Worm (Caenorhabditis elegans) whole organism, L4 larva: ENCODE data around the gene ttm-2.
A peak's percentile ranks its signal among the peaks of the same experiment; 100 is the strongest.

Experiments used
- F37D6.2 ChIP-seq: sonication (generic microtip); optimal IDR thresholded peaks from 2 replicates; lab custom pipeline; 2016; ENCODE audit warnings: mild to moderate bottlenecking, missing genetic modification characterization, missing compliant biosample characterization
- T20F7.1 ChIP-seq: fragments of 200-800 bp; sonication (Bioruptor generic); optimal IDR thresholded peaks from 2 replicates; lab custom pipeline; 2018; ENCODE audit warnings: mild to moderate bottlenecking, missing genetic modification characterization, missing compliant biosample characterization
- Y48G9A.11 ChIP-seq: fragments of 200-800 bp; sonication (Bioruptor generic); IDR thresholded peaks from 2 replicates; pipeline ENCODE4 v1.3.6; 2022; ENCODE audit warnings: missing genetic modification reagents, missing genetic modification characterization, missing compliant biosample characterization
- ZK546.5 ChIP-seq, 2 experiments: sonication (generic microtip); optimal IDR thresholded peaks; 2 replicates each; lab custom pipeline; 2017; ENCODE audit warnings: missing biosample characterization in 2 of 2, missing genetic modification characterization in 2 of 2
- aha-1 ChIP-seq: fragments of 150-350 bp; peaks from one replicate; lab custom pipeline; 2014; ENCODE audit warnings: missing biosample characterization, missing genetic modification characterization
- ceh-20 ChIP-seq: fragments of 200-800 bp; sonication (Bioruptor generic); IDR thresholded peaks from 2 replicates; pipeline ENCODE4 v1.3.6; 2022; ENCODE audit warnings: missing genetic modification reagents, missing genetic modification characterization, missing compliant biosample characterization
- ceh-28 ChIP-seq: fragments of 150-350 bp; optimal IDR thresholded peaks from 2 replicates; lab custom pipeline; 2014; ENCODE audit warnings: missing biosample characterization, missing genetic modification reagents, missing genetic modification characterization
- cey-2 ChIP-seq: sonication (generic microtip); optimal IDR thresholded peaks from 3 replicates; lab custom pipeline; 2017; ENCODE audit warnings: missing genetic modification characterization, mild to moderate bottlenecking, missing compliant biosample characterization, antibody characterized with exemption, borderline replicate concordance; ENCODE audit not compliant: insufficient read depth
- daf-12 ChIP-seq: fragments of 150-350 bp; optimal IDR thresholded peaks from 2 replicates; lab custom pipeline; 2014; ENCODE audit warnings: missing biosample characterization, missing genetic modification reagents, missing genetic modification characterization
- daf-16 ChIP-seq, 3 experiments: sonication (generic microtip); optimal IDR thresholded peaks; 2 replicates each; lab custom pipeline; 2016 to 2017; ENCODE audit warnings: missing genetic modification characterization in 3 of 3, missing genetic modification reagents in 3 of 3, mild to moderate bottlenecking in 2 of 3, missing compliant biosample characterization in 2 of 3, missing biosample characterization in 1 of 3, moderate library complexity in 1 of 3
- daf-19 ChIP-seq: fragments of 200-800 bp; sonication (Bioruptor generic); conservative IDR thresholded peaks from 2 replicates; pipeline ENCODE4 v1.3.6; 2022; ENCODE audit warnings: missing genetic modification characterization, missing compliant biosample characterization
- dmd-6 ChIP-seq: fragments of 200-800 bp; sonication (Bioruptor generic); IDR thresholded peaks from 2 replicates; pipeline ENCODE4 v1.3.6; 2022; ENCODE audit warnings: missing genetic modification reagents, missing genetic modification characterization, missing compliant biosample characterization
- dmd-8 ChIP-seq: fragments of 200-800 bp; sonication (Bioruptor generic); IDR thresholded peaks from 2 replicates; pipeline ENCODE4 v1.3.6; 2022; ENCODE audit warnings: missing genetic modification characterization, missing compliant biosample characterization
- egl-27 ChIP-seq: sonication (generic microtip); optimal IDR thresholded peaks from 3 replicates; lab custom pipeline; 2017; ENCODE audit warnings: missing biosample characterization, missing genetic modification reagents, missing genetic modification characterization
- egl-43 ChIP-seq: fragments of 200-800 bp; sonication (Bioruptor generic); IDR thresholded peaks from 2 replicates; pipeline ENCODE4 v1.3.6; 2022; ENCODE audit warnings: missing genetic modification reagents, missing genetic modification characterization, missing compliant biosample characterization
- fkh-10 ChIP-seq: fragments of 150-350 bp; optimal IDR thresholded peaks from 2 replicates; lab custom pipeline; 2014; ENCODE audit warnings: missing biosample characterization, missing genetic modification reagents, missing genetic modification characterization
- hlh-11 ChIP-seq: fragments of 200-800 bp; sonication (Bioruptor generic); optimal IDR thresholded peaks from 2 replicates; lab custom pipeline; 2018; ENCODE audit warnings: mild to moderate bottlenecking, missing genetic modification characterization, missing compliant biosample characterization
- jun-1 ChIP-seq: fragments of 150-350 bp; optimal IDR thresholded peaks from 2 replicates; lab custom pipeline; 2014; ENCODE audit warnings: missing biosample characterization, missing genetic modification reagents, missing genetic modification characterization
- lin-15B ChIP-seq: fragments of 150-350 bp; sonication (generic microtip); optimal IDR thresholded peaks from 3 replicates; lab custom pipeline; 2014; ENCODE audit warnings: missing biosample characterization, missing genetic modification characterization
- lin-38 ChIP-seq: fragments of 200-800 bp; sonication (Bioruptor generic); IDR thresholded peaks from 2 replicates; pipeline ENCODE4 v1.3.6; 2022; ENCODE audit warnings: missing genetic modification reagents, missing genetic modification characterization, missing compliant biosample characterization
- nhr-10 ChIP-seq: fragments of 150-350 bp; optimal IDR thresholded peaks from 2 replicates; lab custom pipeline; 2014; ENCODE audit warnings: missing biosample characterization, missing genetic modification characterization
- nhr-102 ChIP-seq: sonication (generic microtip); optimal IDR thresholded peaks from 2 replicates; lab custom pipeline; 2016; ENCODE audit warnings: mild to moderate bottlenecking, missing genetic modification characterization, moderate library complexity, missing compliant biosample characterization
- nhr-237 ChIP-seq: sonication (generic microtip); optimal IDR thresholded peaks from 2 replicates; lab custom pipeline; 2017; ENCODE audit warnings: missing biosample characterization, missing genetic modification characterization
- nhr-48 ChIP-seq: sonication (generic microtip); optimal IDR thresholded peaks from 2 replicates; lab custom pipeline; 2016; ENCODE audit warnings: mild to moderate bottlenecking, missing genetic modification characterization, missing compliant biosample characterization
- nhr-76 ChIP-seq: fragments of 150-350 bp; optimal IDR thresholded peaks from 2 replicates; lab custom pipeline; 2014; ENCODE audit warnings: missing biosample characterization, missing genetic modification characterization
- php-3 ChIP-seq: fragments of 200-800 bp; sonication (Bioruptor generic); IDR thresholded peaks from 2 replicates; pipeline ENCODE4 v1.3.6; 2022; ENCODE audit warnings: missing genetic modification reagents, missing genetic modification characterization, missing compliant biosample characterization
- saeg-2 ChIP-seq: fragments of 200-800 bp; sonication (Bioruptor generic); IDR thresholded peaks from 2 replicates; pipeline ENCODE4 v1.3.6; 2022; ENCODE audit warnings: missing genetic modification reagents, missing genetic modification characterization, missing compliant biosample characterization
- sdz-12 ChIP-seq: fragments of 200-800 bp; sonication (Bioruptor generic); optimal IDR thresholded peaks from 2 replicates; lab custom pipeline; 2018; ENCODE audit warnings: mild to moderate bottlenecking, missing genetic modification characterization, missing compliant biosample characterization
- spr-1 ChIP-seq: sonication (generic microtip); optimal IDR thresholded peaks from 2 replicates; lab custom pipeline; 2016; ENCODE audit warnings: mild to moderate bottlenecking, missing genetic modification characterization, missing compliant biosample characterization
- spr-3 ChIP-seq: fragments of 200-800 bp; sonication (Bioruptor generic); optimal IDR thresholded peaks from 2 replicates; lab custom pipeline; 2018; ENCODE audit warnings: mild to moderate bottlenecking, missing genetic modification characterization, missing compliant biosample characterization
- tag-97 ChIP-seq: fragments of 200-800 bp; sonication (Bioruptor generic); IDR thresholded peaks from 2 replicates; pipeline ENCODE4 v1.3.6; 2022; ENCODE audit warnings: missing genetic modification characterization, missing compliant biosample characterization
- unc-62 ChIP-seq, 3 experiments: fragments of 150-350 bp in 1 of 3; sonication (generic microtip); optimal IDR thresholded peaks in 2 of 3; peaks in 1 of 3; 1 replicate in 1 of 3; 2 replicates in 2 of 3; lab custom pipeline; 2014 to 2017; ENCODE audit warnings: missing biosample characterization in 3 of 3, missing genetic modification characterization in 3 of 3, missing genetic modification reagents in 3 of 3, missing genotype in 1 of 3
- ztf-11 ChIP-seq: fragments of 150-350 bp; optimal IDR thresholded peaks from 2 replicates; lab custom pipeline; 2014; ENCODE audit warnings: missing biosample characterization, missing genetic modification characterization

ttm-2 gene

DNA sequence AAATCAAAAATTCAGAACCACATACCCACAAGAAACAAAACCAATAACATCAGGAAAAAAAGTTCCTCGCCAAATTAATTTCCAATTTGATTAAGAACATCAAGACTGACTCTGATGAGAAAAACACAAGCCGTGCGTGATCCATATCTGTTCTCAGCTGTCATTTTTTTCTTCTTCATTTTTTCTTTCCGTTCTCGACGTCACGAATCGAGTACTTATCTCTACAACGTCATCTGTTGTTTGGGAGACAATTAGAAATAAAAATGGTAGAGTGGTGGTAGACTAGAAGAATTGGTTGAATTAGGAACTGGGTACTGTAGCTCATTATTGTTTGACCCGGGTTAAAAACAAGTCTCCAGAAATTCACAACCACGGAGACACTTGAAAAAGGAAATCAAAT lies 5.2 kb downstream of the ttm-2 start:
- TF ChIP-seq hlh-11 (tag; lab: Kevin White, UChicago) (peak; percentile 18), lin-15B (tag; lab: Kevin White, UChicago) (no peak), dmd-6 (GFP tag; lab: Robert Waterston, UW) (peak; percentile 16), fkh-10 (GFP tag; lab: Kevin White, UChicago) (no peak)
- TF ChIP-seq, all 104 proteins: peak for 2

- TF ChIP-seq jun-1 (no peak), aha-1 (peak; percentile 86), unc-62 (GFP tag; optimal IDR thresholded peaks at IDR 0.05 in 1 of 2; lab: Kevin White, UChicago) (peak in 1 of 2 experiments; percentile 32), unc-62 (tag; optimal IDR thresholded peaks at IDR 0.05; lab: Kevin White, UChicago) (no peak), daf-12 (no peak)
Observed at ce11 chrII:4759835-4760234, 6.3 kb downstream of the ttm-2 start.

ce11 chrII:4758462-4758861 lies 7.7 kb downstream of the ttm-2 start, which contains the start of gene F26G1.3:
TSS of gene F26G1.3 (plus strand) at chrII:4758762.
- TF ChIP-seq F37D6.2 (tag; lab: Kevin White, UChicago) (no peak), dmd-8 (GFP tag; lab: Robert Waterston, UW) (no peak), saeg-2 (GFP tag; lab: Robert Waterston, UW) (no peak), nhr-102 (tag; lab: Kevin White, UChicago) (no peak), hlh-11 (tag; lab: Kevin White, UChicago) (no peak), ceh-20 (GFP tag; lab: Robert Waterston, UW) (no peak), ZK546.5 (tag; optimal IDR thresholded peaks at IDR 0.05; lab: Kevin White, UChicago) (no peak), cey-2 (tag; lab: Kevin White, UChicago) (no peak), egl-43 (GFP tag; lab: Robert Waterston, UW) (no peak), egl-27 (tag; lab: Kevin White, UChicago) (no peak), php-3 (no peak), nhr-10 (no peak), ceh-28 (tag; lab: Kevin White, UChicago) (no peak), tag-97 (GFP tag; lab: Robert Waterston, UW) (no peak)
- TF ChIP-seq, all 104 proteins: peak for 0

- no peak for TF ChIP-seq lin-38
- TF ChIP-seq daf-19 (GFP tag; lab: Robert Waterston, UW), result no peak
- TF ChIP-seq nhr-237 (tag; lab: Kevin White, UChicago), result no peak
- no peak for TF ChIP-seq nhr-48 (tag; lab: Kevin White, UChicago)
- TF ChIP-seq nhr-76 (tag; lab: Kevin White, UChicago), result no peak
- TF ChIP-seq sdz-12 (GFP tag; lab: Kevin White, UChicago), result no peak
- no peak for TF ChIP-seq ztf-11 (tag; lab: Kevin White, UChicago)
- no peak for TF ChIP-seq daf-16 (GFP tag; optimal IDR thresholded peaks at IDR 0.05; lab: Kevin White, UChicago)
- no peak for TF ChIP-seq daf-16 (tag; optimal IDR thresholded peaks at IDR 0.05; lab: Kevin White, UChicago)
- no peak for TF ChIP-seq unc-62 (GFP tag; optimal IDR thresholded peaks at IDR 0.05 in 1 of 2; lab: Kevin White, UChicago)
- no peak for TF ChIP-seq unc-62 (tag; optimal IDR thresholded peaks at IDR 0.05; lab: Kevin White, UChicago)
Observed at ce11 chrII:4756751-4757150, 9.4 kb downstream of the ttm-2 start, which contains the start of gene C27D9.2. TSS of gene C27D9.2 (minus strand) at chrII:4756851.

DNA sequence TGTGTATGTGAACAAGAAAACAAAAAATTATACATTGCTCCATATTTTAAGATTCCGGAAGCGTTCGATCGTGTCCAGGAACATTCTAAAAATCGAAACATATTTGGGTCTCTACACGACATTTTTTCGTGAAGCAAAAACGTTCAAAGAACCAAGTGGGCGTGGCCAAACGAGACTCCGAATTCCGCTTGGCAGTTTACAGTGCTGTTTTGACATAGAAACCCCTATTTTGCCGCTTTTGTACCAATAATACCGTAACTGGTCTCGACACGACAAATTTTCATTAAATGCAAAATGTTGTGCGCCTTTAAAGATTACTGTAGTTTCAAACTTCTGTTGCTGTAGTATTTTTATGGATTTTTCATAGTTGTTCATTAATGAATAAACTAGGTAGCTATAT lies 10.5 kb downstream of the ttm-2 start:
- TF ChIP-seq spr-3 (GFP tag; lab: Kevin White, UChicago), result peak; percentile 15
- no peak for TF ChIP-seq sdz-12 (GFP tag; lab: Kevin White, UChicago)
- peak; percentile 76 for TF ChIP-seq Y48G9A.11 (GFP tag; lab: Robert Waterston, UW)
- TF ChIP-seq spr-1 (tag; lab: Kevin White, UChicago), result peak; percentile 75
- peak; percentile 37 for TF ChIP-seq T20F7.1 (GFP tag; lab: Kevin White, UChicago)
- TF ChIP-seq cey-2 (tag; lab: Kevin White, UChicago), result no peak
